Worm (Caenorhabditis elegans): ENCODE data around the gene unc-22.

unc-22 gene

DNA sequence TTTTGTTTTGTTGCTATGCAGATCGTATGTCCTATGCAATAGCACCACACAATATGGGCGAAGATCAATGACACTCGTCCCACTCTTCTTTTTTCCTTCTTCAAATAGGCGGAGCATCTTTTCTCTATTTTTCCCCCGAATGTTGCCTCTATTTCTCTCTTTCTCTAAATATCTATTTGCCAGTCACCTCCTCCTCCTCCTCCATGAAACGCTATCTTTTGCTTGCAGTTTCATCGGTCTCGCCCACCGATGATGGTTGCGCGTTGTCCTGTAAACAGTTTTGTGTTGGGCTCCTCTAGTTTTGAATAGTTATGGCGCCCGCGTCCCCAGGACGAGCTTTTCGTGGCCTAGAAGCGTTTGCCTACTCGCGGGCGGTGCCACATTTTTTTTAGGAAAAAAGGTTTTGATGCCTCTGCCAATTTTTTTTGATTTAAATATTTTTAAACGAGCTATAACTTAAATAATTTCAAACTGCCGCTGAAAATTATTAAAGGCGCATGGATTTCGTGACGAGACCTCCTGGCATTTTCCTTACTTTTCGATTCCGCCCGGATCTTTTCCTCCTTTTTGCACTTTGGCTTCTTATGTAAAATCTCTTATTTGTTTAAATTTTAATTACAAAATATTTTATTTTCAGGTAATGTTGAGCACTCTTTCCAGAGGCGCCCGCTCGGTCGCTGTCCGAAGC, 58.1 kb downstream of the unc-22 start, which contains the start of gene gdh-1 (continued):
- TF ChIP-seq ama-1 (optimal IDR thresholded peaks at IDR 0.05) (peak; percentile 56), snpc-4 (tag; optimal IDR thresholded peaks at IDR 0.05) (no peak), mbf-1 (tag; optimal IDR thresholded peaks at IDR 0.05) (no peak), sma-9 (GFP tag; optimal IDR thresholded peaks at IDR 0.05) (peak; percentile 47), sma-9 (tag; optimal IDR thresholded peaks at IDR 0.05) (no peak)

DNA sequence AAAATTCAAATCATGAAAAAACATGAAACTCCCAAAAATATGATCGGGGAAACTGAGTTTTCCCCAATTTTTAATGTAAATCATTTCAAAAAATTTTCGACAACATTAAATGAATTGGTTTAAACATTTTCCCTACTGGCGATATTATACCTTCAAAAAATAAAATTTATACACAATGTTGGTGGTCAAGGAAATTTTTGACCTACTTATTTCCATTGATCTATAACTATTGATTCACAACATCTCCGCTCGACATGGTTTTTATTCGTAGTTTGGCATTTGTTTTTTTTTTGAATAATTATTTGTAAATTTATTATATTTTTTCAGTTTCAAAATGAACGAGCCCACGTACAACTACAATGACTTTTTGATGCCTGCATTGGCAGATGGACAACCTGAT, 60.5 kb downstream of the unc-22 start, which contains the start of gene tbx-36:
TSS of gene tbx-36 (plus strand) at position 301 of the 400 bp plus-strand sequence.
- TF ChIP-seq alr-1 (tag; optimal IDR thresholded peaks at IDR 0.05), result no peak
- TF ChIP-seq C34F6.9 (tag; optimal IDR thresholded peaks at IDR 0.05), result no peak
- no peak for TF ChIP-seq nhr-129 (tag; optimal IDR thresholded peaks at IDR 0.05)
- TF ChIP-seq blmp-1 (tag; optimal IDR thresholded peaks at IDR 0.05; ENCODE audit: insufficient read depth), result no peak

DNA sequence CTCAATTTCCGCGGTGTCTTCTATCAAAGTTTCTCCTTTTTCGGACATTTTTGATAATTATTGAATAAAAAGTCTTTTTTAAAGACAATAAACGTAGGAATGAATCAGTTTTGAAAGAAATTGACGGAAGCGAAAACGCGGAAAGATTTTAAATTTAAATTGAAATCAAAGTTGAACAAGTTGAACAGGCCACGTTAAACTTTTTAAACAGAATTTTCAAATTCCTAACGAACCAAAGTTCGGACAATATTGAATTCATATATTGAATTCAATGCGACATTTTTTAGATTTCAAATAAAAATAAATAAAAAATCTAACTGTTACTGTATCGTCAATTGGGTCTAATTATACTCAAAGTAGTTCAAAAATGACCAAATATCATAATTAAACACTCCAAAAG, 61.1 kb downstream of the unc-22 start, which contains the start of gene hdl-1:
TSS of gene hdl-1 (minus strand) at position 101 of the 400 bp plus-strand sequence.
- TF ChIP-seq ama-1 (optimal IDR thresholded peaks at IDR 0.05), result no peak

DNA sequence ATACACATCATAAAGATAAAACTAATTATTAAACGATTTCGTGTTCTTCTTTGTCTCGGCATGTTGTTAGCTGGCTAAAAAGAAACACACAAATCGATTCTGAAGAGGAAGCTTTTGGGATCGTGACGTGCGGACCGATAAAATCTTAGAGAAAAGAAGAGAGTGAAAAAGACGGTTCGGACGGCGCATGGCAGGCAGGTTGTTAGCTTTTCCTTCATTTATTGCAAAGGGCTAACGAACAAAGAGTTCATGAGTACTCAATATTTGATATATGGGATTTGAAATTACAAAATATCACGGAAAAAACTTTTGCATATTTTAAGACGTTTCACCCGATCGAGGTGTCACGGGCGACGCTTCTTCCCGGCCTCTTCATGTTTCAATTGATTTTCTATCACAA, 65.2 kb downstream of the unc-22 start, which contains the start of gene ZK829.3:
TSS of gene ZK829.3 (minus strand) at position 101 of the 400 bp plus-strand sequence.
- no peak for TF ChIP-seq nhr-12 (tag; optimal IDR thresholded peaks at IDR 0.05)
- TF ChIP-seq nhr-6 (tag; optimal IDR thresholded peaks at IDR 0.05), result no peak
- no peak for TF ChIP-seq nhr-25 (tag; optimal IDR thresholded peaks at IDR 0.05)
- TF ChIP-seq nhr-237 (tag; optimal IDR thresholded peaks at IDR 0.05), result no peak
- no peak for TF ChIP-seq dmd-4 (tag; optimal IDR thresholded peaks at IDR 0.05)
- no peak for TF ChIP-seq ceh-16 (tag; optimal IDR thresholded peaks at IDR 0.05)
- TF ChIP-seq nhr-10 (tag; optimal IDR thresholded peaks at IDR 0.05), result no peak
- no peak for TF ChIP-seq mab-5 (tag; optimal IDR thresholded peaks at IDR 0.05)
- TF ChIP-seq nhr-77 (tag; optimal IDR thresholded peaks at IDR 0.05), result no peak
- TF ChIP-seq crh-2 (tag; optimal IDR thresholded peaks at IDR 0.05), result no peak

DNA sequence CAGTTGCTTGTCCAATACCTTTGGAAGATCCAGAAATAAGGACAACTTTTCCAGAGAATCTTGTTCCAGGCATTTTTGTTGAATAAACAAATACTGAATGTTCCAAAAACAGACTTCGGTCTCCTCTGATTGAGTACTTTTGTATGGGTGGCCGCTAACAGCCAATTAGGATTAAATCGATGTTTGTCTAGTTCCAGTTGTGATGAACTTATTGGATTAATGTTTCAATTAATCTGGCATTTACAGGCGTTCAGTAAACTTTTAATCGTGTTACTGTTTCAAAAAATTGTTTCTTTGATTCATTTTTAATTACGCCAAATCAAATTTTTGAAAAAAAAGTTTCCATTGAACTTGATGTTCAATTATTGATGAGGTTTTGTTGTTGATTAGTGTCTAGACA, 68.5 kb downstream of the unc-22 start, which contains the start of gene ZK829.1:
TSS of gene ZK829.1 (minus strand) at position 101 of the 400 bp plus-strand sequence.
- TF ChIP-seq nhr-77 (tag; optimal IDR thresholded peaks at IDR 0.05), result no peak
- TF ChIP-seq lin-13 (GFP tag; optimal IDR thresholded peaks at IDR 0.05), result no peak
- TF ChIP-seq ama-1 (optimal IDR thresholded peaks at IDR 0.05), result no peak
- TF ChIP-seq nhr-6 (tag; optimal IDR thresholded peaks at IDR 0.05), result no peak
- no peak for TF ChIP-seq ztf-11 (tag; optimal IDR thresholded peaks at IDR 0.05)
- no peak for TF ChIP-seq nhr-12 (tag; optimal IDR thresholded peaks at IDR 0.05)

DNA sequence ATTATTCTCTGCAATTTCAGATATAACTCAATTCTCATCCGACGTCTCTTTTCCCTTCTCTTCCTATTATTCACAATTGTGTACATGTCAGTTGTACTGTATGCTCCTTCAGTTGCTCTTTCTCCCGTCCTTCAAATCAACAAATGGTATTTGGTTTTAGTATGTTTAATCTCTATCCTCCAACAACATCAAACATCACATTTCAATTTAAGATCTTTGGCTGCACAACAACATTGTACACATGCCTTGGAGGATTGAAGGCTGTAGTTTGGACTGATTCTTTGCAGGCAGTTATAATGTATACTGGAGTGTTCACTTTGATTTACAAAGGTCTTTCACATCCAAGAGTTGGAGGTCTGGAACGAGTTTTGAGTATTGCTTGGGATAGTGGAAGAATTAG, 72.3 kb downstream of the unc-22 start:
- peak; percentile 68 for TF ChIP-seq sma-9 (GFP tag; optimal IDR thresholded peaks at IDR 0.05)
- no peak for TF ChIP-seq sma-9 (tag; optimal IDR thresholded peaks at IDR 0.05)
- no peak for TF ChIP-seq unc-39 (tag; optimal IDR thresholded peaks at IDR 0.05)

DNA sequence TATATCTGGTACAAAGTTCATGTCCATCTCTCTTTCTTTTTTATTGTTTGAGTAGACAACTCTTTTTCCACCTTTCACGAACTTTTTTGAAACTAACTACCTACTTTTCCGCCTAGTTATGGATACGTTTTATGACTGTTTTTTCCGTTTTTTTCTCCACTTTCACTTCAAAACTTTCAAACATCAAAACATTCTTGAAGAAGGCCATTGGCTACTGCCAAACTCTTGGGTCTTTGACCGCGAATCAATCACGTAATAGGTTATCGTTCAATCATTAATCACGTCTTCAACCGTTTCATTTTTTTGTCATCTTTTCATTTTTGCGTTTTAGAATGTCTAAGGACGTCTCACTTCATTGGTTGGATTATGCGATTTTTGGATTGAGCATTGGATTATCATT, 73.7 kb downstream of the unc-22 start, which contains the start of gene slc-5A12:
TSS of gene slc-5A12 (plus strand) at position 333 of the 400 bp plus-strand sequence.
- TF ChIP-seq blmp-1 (tag; optimal IDR thresholded peaks at IDR 0.05; ENCODE audit: insufficient read depth), result peak; percentile 59
- no peak for TF ChIP-seq nhr-77 (tag; optimal IDR thresholded peaks at IDR 0.05)

DNA sequence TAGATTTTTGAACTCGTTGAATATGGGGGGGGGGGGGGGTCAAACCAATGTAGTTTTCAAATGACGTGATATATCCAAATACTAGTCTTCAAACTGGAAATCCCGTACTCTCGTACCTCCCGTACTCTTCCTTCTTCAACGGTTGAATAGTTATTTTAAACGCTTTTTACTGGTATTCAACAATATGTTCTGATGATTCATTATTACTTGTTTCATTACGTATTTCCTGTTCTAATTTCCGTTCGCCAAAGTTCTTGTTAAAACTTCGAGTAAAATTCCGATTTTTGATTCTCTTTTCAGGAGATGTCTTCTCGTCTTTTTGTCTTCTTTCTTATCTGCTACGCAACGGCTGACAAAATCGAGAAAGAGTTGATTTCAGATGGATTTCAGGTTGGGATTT, 80.2 kb downstream of the unc-22 start, which contains the start of gene nhx-9:
TSS of gene nhx-9 (plus strand) at position 301 of the 400 bp plus-strand sequence.
- no peak for TF ChIP-seq nhr-23 (tag; optimal IDR thresholded peaks at IDR 0.05)
- no peak for TF ChIP-seq unc-55 (GFP tag; optimal IDR thresholded peaks at IDR 0.05)

DNA sequence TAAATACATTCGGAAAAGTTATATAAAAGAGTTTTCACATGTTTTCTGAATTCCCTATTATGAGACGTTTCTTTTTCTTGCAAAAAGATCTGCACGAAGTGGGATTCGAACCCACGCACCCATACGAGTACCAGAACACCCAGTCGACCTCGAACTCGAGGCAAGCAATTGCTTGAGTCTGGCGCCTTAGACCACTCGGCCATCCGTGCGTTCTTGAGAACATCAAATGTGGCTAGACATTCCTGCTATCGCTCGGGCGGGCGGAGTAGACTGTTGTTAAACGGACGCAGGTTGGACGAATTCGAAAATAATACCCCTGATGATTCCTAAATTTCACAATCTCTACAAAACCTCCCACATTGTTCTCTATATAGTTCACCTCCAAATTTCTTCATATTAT, 82.4 kb downstream of the unc-22 start:
- TF ChIP-seq nhr-25 (tag; optimal IDR thresholded peaks at IDR 0.05), result peak; percentile 17
- peak; percentile 49 for TF ChIP-seq nhr-129 (tag; optimal IDR thresholded peaks at IDR 0.05)
- TF ChIP-seq C34F6.9 (tag; optimal IDR thresholded peaks at IDR 0.05), result peak; percentile 34
- peak; percentile 0 for TF ChIP-seq ceh-16 (tag; optimal IDR thresholded peaks at IDR 0.05)
- peak; percentile 26 for TF ChIP-seq nhr-21 (tag; optimal IDR thresholded peaks at IDR 0.05)
- peak; percentile 56 for TF ChIP-seq sma-9 (GFP tag; optimal IDR thresholded peaks at IDR 0.05)
- TF ChIP-seq sma-9 (tag; optimal IDR thresholded peaks at IDR 0.05), result no peak
- TF ChIP-seq lin-13 (GFP tag; optimal IDR thresholded peaks at IDR 0.05), result no peak
- TF ChIP-seq lin-11 (tag; optimal IDR thresholded peaks at IDR 0.05), result peak; percentile 33
- peak; percentile 77 for TF ChIP-seq sma-3 (GFP tag; optimal IDR thresholded peaks at IDR 0.05)
- TF ChIP-seq F13H6.1 (tag; optimal IDR thresholded peaks at IDR 0.05), result peak; percentile 14
- TF ChIP-seq gmeb-1 (tag; optimal IDR thresholded peaks at IDR 0.05), result peak; percentile 42
- no peak for TF ChIP-seq R02D3.7 (tag; optimal IDR thresholded peaks at IDR 0.05)
- no peak for TF ChIP-seq mdl-1 (tag; optimal IDR thresholded peaks at IDR 0.05)
- TF ChIP-seq fos-1 (tag; optimal IDR thresholded peaks at IDR 0.05), result peak; percentile 40
- no peak for TF ChIP-seq peb-1 (tag; optimal IDR thresholded peaks at IDR 0.05)
- no peak for TF ChIP-seq lin-39 (tag; optimal IDR thresholded peaks at IDR 0.05)
- TF ChIP-seq crh-2 (tag; optimal IDR thresholded peaks at IDR 0.05), result peak; percentile 9
- peak; percentile 29 for TF ChIP-seq sem-4 (tag; optimal IDR thresholded peaks at IDR 0.05)
